Worm (Caenorhabditis elegans) whole organism, midembryonic: ENCODE measurements around the gene F55F1.2.

Experiments
- T22C8.4 ChIP-seq: fragments of 200-800 bp; sonication (Bioruptor generic); IDR thresholded peaks from 2 replicates; pipeline ENCODE4 v1.3.6; 2022; ENCODE audit warnings: missing genetic modification characterization, missing compliant biosample characterization
- cog-1 ChIP-seq: sonication (generic microtip); optimal IDR thresholded peaks from 2 replicates; lab custom pipeline; 2016; ENCODE audit warnings: missing genetic modification characterization, missing compliant biosample characterization
- flt-1 ChIP-seq: fragments of 200-800 bp; sonication (Bioruptor generic); IDR thresholded peaks from 2 replicates; pipeline ENCODE4 v1.3.6; 2022; ENCODE audit warnings: missing genetic modification characterization, missing compliant biosample characterization
- klf-2 ChIP-seq: fragments of 200-800 bp; sonication (Bioruptor generic); conservative IDR thresholded peaks from 2 replicates; pipeline ENCODE4 v1.3.6; 2022; ENCODE audit warnings: missing genetic modification reagents, missing genetic modification characterization, missing compliant biosample characterization
- med-1 ChIP-seq: sonication (generic microtip); optimal IDR thresholded peaks from 2 replicates; lab custom pipeline; 2017; ENCODE audit warnings: missing genetic modification characterization, mild to moderate bottlenecking, missing compliant biosample characterization, antibody characterized with exemption, missing genetic modification reagents; ENCODE audit not compliant: insufficient read depth
- tab-1 ChIP-seq: fragments of 200-800 bp; sonication (Bioruptor generic); IDR thresholded peaks from 2 replicates; pipeline ENCODE4 v1.3.6; 2022; ENCODE audit warnings: missing genetic modification characterization, missing compliant biosample characterization

DNA sequence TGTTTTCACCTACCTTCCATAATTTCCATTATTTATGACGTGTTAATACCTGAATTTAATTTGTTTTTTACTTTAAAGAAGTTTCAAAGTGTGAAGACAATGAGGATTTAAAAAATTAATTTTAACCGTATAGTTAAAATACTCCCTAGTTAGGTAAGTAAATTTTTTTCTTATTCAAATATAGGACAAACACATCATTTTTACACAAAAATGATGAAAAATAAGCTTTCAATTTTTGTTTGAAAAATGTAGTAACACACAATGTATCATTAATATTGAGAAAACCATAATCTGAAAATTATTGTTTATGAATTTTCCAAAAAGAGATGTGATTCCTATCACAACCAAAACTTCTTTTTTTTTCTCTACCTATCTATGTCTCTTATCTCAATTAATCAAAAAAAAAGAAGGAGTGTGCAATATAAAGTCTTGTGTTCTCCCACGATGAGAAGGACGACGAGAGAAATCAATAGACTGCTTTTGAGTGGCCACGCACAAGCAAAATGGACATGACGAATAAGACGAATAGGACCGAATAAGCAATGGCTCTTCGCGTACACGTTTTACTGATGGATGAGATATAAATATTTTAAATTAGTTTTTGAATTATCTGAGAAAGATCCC is 44.3 kb upstream of the F55F1.2 start, which contains the start of gene C14A11.6:
- TF ChIP-seq klf-2 (no peak), med-1 (GFP tag; lab: Kevin White, UChicago) (no peak), T22C8.4 (GFP tag; lab: Robert Waterston, UW) (no peak), cog-1 (tag; lab: Kevin White, UChicago) (no peak), flt-1 (no peak), tab-1 (GFP tag; lab: Robert Waterston, UW) (no peak)
